Worm (Caenorhabditis elegans): ENCODE measurements around the gene sel-11.

sel-11 gene

DNA sequence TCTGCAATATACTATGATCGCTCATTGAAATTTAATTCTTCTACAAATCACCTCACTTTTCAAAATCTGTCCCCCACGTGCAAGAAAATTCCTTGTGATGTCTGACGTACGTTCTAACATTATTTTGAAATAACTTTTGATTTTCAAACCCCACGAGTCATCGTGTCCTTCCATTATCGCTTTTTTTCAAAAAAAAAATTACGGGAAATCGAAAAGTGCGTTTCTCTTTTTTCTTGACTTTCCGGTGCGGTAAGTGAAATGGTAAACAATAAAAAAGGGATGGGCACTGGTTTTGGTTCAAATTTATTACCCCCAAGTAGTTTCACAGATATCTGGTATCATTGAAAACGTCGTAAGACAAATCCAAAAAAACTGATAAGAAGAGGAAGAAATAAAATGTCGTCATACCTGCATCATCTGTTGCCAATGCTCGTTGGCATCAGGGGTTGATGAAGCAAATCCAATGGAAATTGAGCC lies 36.4 kb downstream of the sel-11 start:
- TF ChIP-seq egl-27 (tag; optimal IDR thresholded peaks at IDR 0.05) (no peak), ztf-7 (tag; optimal IDR thresholded peaks at IDR 0.05) (peak; percentile 78), nhr-28 (tag; optimal IDR thresholded peaks at IDR 0.05) (peak; percentile 49), madf-9 (GFP tag; conservative IDR thresholded peaks at IDR 0.05) (no peak), fos-1 (tag; optimal IDR thresholded peaks at IDR 0.05) (no peak), ceh-20 (GFP tag; IDR thresholded peaks at IDR 0.05) (peak; percentile 66; the same call in 1 of the 2 replicates), F49E8.2 (tag; optimal IDR thresholded peaks at IDR 0.05; ENCODE audit: borderline replicate concordance) (no peak), nhr-6 (tag; optimal IDR thresholded peaks at IDR 0.05) (no peak), ceh-82 (tag; optimal IDR thresholded peaks at IDR 0.05) (no peak), nhr-25 (tag; optimal IDR thresholded peaks at IDR 0.05; ENCODE audit: borderline replicate concordance, insufficient read depth) (peak; percentile 33), dve-1 (tag; optimal IDR thresholded peaks at IDR 0.05; ENCODE audit: insufficient read depth) (peak; percentile 28), lim-7 (GFP tag; IDR thresholded peaks at IDR 0.05) (no peak), cey-2 (tag; optimal IDR thresholded peaks at IDR 0.05; ENCODE audit: borderline replicate concordance, insufficient read depth) (peak; percentile 37), rbr-2 (tag; optimal IDR thresholded peaks at IDR 0.05) (no peak), dmd-6 (GFP tag; IDR thresholded peaks at IDR 0.05) (peak; percentile 70), gei-8 (GFP tag; optimal IDR thresholded peaks at IDR 0.05) (peak; percentile 55), mdl-1 (tag; optimal IDR thresholded peaks at IDR 0.05) (peak in 1 of 2 experiments; percentile 63), lin-38 (GFP tag; IDR thresholded peaks at IDR 0.05) (no peak), nhr-48 (tag; optimal IDR thresholded peaks at IDR 0.05) (peak; percentile 8), hlh-30 (tag; optimal IDR thresholded peaks at IDR 0.05; ENCODE audit: insufficient read depth) (peak; percentile 72), spr-3 (GFP tag; optimal IDR thresholded peaks at IDR 0.05) (no peak), ceh-62 (tag; optimal IDR thresholded peaks at IDR 0.05) (no peak), mxl-3 (GFP tag; optimal IDR thresholded peaks at IDR 0.05) (no peak), lsy-2 (tag; optimal IDR thresholded peaks at IDR 0.05) (peak in 1 of 2 experiments; percentile 48)

DNA sequence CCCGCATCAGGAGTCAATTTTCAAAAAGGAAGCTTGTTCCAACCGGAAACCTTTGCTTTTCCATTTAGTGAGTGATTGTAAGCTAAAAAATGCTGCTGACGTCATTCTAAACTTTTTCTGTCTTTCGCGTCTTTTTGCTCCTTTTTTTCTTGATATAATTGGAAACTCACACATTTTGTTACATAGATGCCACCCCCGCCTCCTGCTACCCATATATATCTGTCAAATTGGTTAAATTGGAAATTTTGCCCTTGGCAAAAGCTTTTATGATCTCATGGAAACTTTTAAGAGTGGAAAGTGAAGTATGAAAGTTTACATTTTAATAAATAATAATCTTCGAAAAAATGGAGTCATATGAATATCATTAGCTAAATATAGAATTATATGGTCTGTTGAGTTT lies 42.8 kb downstream of the sel-11 start:
- TF ChIP-seq egl-43 (GFP tag; IDR thresholded peaks at IDR 0.05): no peak
- peak; percentile 77 for TF ChIP-seq aha-1 (tag)
- no peak for TF ChIP-seq saeg-2 (GFP tag; IDR thresholded peaks at IDR 0.05)
- TF ChIP-seq lin-13 (GFP tag; optimal IDR thresholded peaks at IDR 0.05): no peak
- no peak for TF ChIP-seq unc-39 (tag; optimal IDR thresholded peaks at IDR 0.05)

DNA sequence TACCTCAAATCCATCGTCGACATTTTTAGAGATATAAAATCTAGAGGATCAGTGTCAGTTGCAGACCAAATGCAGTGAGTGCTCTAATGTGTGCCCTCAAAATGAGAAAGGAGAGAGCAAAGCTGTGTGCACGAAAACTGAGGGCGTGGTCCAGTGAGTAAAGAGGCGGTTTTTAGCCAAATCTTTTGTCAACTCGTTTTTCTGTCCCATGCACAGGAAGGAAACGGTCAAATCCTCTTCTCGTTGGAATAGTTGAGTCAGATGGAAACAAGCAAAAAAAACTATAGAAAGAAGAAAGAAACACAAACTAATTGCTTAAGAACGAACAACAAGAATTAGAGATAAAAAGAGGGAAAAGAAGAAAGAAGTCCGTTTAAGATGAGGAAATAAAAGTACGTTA lies 44.8 kb downstream of the sel-11 start, which contains the start of gene D2023.3:
Gene D2023.3 (minus strand): TSS at position 101 of the 400 bp plus-strand sequence.
- TF ChIP-seq pqm-1 (tag; optimal IDR thresholded peaks at IDR 0.05) (no peak), tag-97 (GFP tag; IDR thresholded peaks at IDR 0.05) (no peak), sdz-12 (GFP tag; optimal IDR thresholded peaks at IDR 0.05) (no peak), egl-43 (GFP tag; IDR thresholded peaks at IDR 0.05) (no peak), nhr-102 (tag; optimal IDR thresholded peaks at IDR 0.05) (no peak), rbr-2 (tag; optimal IDR thresholded peaks at IDR 0.05) (no peak), unc-62 (GFP tag; optimal IDR thresholded peaks at IDR 0.05 in 1 of 2) (peak in 1 of 2 experiments; percentile 72), unc-62 (tag; optimal IDR thresholded peaks at IDR 0.05) (no peak), ces-1 (GFP tag; optimal IDR thresholded peaks at IDR 0.05) (no peak), lin-38 (GFP tag; IDR thresholded peaks at IDR 0.05) (no peak)

DNA sequence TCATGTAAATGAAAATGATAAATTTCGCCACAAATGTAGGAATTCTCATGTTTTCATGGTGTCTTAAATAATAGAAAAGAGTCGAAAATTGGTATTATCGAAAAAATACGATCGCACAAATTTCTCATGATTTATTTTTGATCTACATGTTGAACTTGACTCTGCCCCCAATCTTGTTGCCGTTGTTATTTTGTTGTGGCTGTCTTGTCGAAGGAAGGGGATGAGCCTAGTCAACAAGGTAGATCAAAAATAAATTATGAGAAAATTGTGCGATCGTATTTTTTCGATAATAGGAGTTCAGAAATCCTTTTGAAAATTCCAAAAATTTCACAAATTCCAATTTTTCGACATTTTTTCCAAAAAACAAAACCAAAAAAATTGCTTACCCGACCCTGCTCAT lies 48.4 kb downstream of the sel-11 start:
- TF ChIP-seq fos-1 (tag; optimal IDR thresholded peaks at IDR 0.05): no peak
- no peak for TF ChIP-seq arid-1 (GFP tag; conservative IDR thresholded peaks at IDR 0.05)
- no peak for TF ChIP-seq nhr-48 (tag; optimal IDR thresholded peaks at IDR 0.05)
- TF ChIP-seq gei-8 (GFP tag; optimal IDR thresholded peaks at IDR 0.05): no peak
- no peak for TF ChIP-seq mdt-29 (GFP tag; IDR thresholded peaks at IDR 0.05)
- TF ChIP-seq lsy-2 (tag; optimal IDR thresholded peaks at IDR 0.05): no peak
- no peak for TF ChIP-seq dmd-6 (GFP tag; IDR thresholded peaks at IDR 0.05)
- TF ChIP-seq madf-5 (GFP tag; IDR thresholded peaks at IDR 0.05): no peak
- TF ChIP-seq dmd-9 (GFP tag; IDR thresholded peaks at IDR 0.05): no peak
- TF ChIP-seq fkh-10 (GFP tag; optimal IDR thresholded peaks at IDR 0.05): no peak
- no peak for TF ChIP-seq Y105C5A.15 (GFP tag; IDR thresholded peaks at IDR 0.05)

Measured in whole organism, L4 larva.